Fruit fly (Drosophila melanogaster) whole organism, adult: ENCODE results near the gene trk.

ENCODE experiments used
- CG12768 ChIP-seq: fragments of 200-800 bp; sonication (Bioruptor generic); optimal IDR thresholded peaks from 2 replicates; lab custom pipeline; 2017; ENCODE audit warnings: missing biosample characterization, missing genetic modification characterization, mild to moderate bottlenecking, moderate library complexity, missing genetic modification reagents
- CG1620 ChIP-seq: fragments of 200-800 bp; sonication (Bioruptor generic); optimal IDR thresholded peaks from 2 replicates; lab custom pipeline; 2016; ENCODE audit warnings: missing biosample characterization, missing genetic modification characterization
- CG5204 ChIP-seq: fragments of 200-800 bp; sonication (Bioruptor generic); optimal IDR thresholded peaks from 2 replicates; lab custom pipeline; 2016; ENCODE audit warnings: missing biosample characterization, missing genetic modification characterization
- CG7045 ChIP-seq: fragments of 200-800 bp; sonication (Bioruptor generic); optimal IDR thresholded peaks from 2 replicates; lab custom pipeline; 2017; ENCODE audit warnings: missing biosample characterization, mild to moderate bottlenecking, missing genetic modification characterization
- CG7101 ChIP-seq: fragments of 200-800 bp; sonication (Bioruptor generic); optimal IDR thresholded peaks from 2 replicates; lab custom pipeline; 2018; ENCODE audit warnings: missing biosample characterization, mild to moderate bottlenecking, missing genetic modification characterization, moderate library complexity
- Clk ChIP-seq: fragments of 200-800 bp; sonication (Bioruptor generic); optimal IDR thresholded peaks from 2 replicates; lab custom pipeline; 2017; ENCODE audit warnings: missing biosample characterization, missing genetic modification characterization
- Crg-1 ChIP-seq: fragments of 200-800 bp; sonication (Bioruptor generic); optimal IDR thresholded peaks from 2 replicates; lab custom pipeline; 2016; ENCODE audit warnings: missing biosample characterization, missing genetic modification characterization
- kay ChIP-seq: fragments of 200-800 bp; sonication (Bioruptor generic); peaks from one replicate; lab custom pipeline; 2016; ENCODE audit warnings: missing biosample characterization, missing genetic modification characterization, borderline replicate concordance
- tj ChIP-seq: fragments of 200-800 bp; sonication (Bioruptor generic); optimal IDR thresholded peaks from 3 replicates; lab custom pipeline; 2017; ENCODE audit warnings: missing biosample characterization, mild to moderate bottlenecking, missing genetic modification characterization, moderate library complexity
- toe ChIP-seq: fragments of 200-800 bp; sonication (Bioruptor generic); optimal IDR thresholded peaks from 2 replicates; lab custom pipeline; 2016; ENCODE audit warnings: missing biosample characterization, missing genetic modification characterization

dm6 chr2L:10261774-10262173 lies 10.3 kb downstream of the trk start:
- no peak for TF ChIP-seq tj (GFP tag; lab: Kevin White, UChicago)
- TF ChIP-seq toe (GFP tag; lab: Kevin White, UChicago): no peak
- peak; percentile 91 for TF ChIP-seq kay (GFP tag; lab: Kevin White, UChicago)
- no peak for TF ChIP-seq CG7101 (tag; lab: Kevin White, UChicago)
- TF ChIP-seq CG7045 (GFP tag; lab: Kevin White, UChicago): no peak
- TF ChIP-seq CG12768: no peak
- TF ChIP-seq CG1620 (GFP tag; lab: Kevin White, UChicago): no peak
- TF ChIP-seq CG5204 (GFP tag; lab: Kevin White, UChicago): no peak
- TF ChIP-seq Crg-1 (GFP tag; lab: Kevin White, UChicago): no peak
- no peak for TF ChIP-seq Clk (GFP tag; lab: Kevin White, UChicago)
